Worm (Caenorhabditis elegans) whole organism, late embryonic: ENCODE measurements around the gene ceeh-2.

ENCODE experiments used
- ceh-19 ChIP-seq: fragments of 200-800 bp; sonication (Bioruptor generic); optimal IDR thresholded peaks from 2 replicates; lab custom pipeline; 2018; ENCODE audit warnings: mild to moderate bottlenecking, missing genetic modification characterization, missing compliant biosample characterization
- lim-6 ChIP-seq: sonication (generic microtip); optimal IDR thresholded peaks from 2 replicates; lab custom pipeline; 2016; ENCODE audit warnings: missing genetic modification characterization, missing compliant biosample characterization
- ttx-3 ChIP-seq: sonication (generic microtip); optimal IDR thresholded peaks from 2 replicates; lab custom pipeline; 2016; ENCODE audit warnings: missing genetic modification reagents, missing genetic modification characterization, missing compliant biosample characterization

- TF ChIP-seq ttx-3: no peak
- TF ChIP-seq lim-6 (tag; lab: Kevin White, UChicago): no peak
- TF ChIP-seq ceh-19 (GFP tag; lab: Kevin White, UChicago): no peak
Measured at ce11 chrV:10379293-10379692, 21.6 kb upstream of the ceeh-2 start, which contains the start of gene AC3.12.
